Fruit fly (Drosophila melanogaster) whole organism, prepupa: ENCODE measurements around the gene Arl4.
A peak's percentile ranks its signal among the peaks of the same experiment; 100 is the strongest.

Source experiments
- Blimp-1 ChIP-seq: fragments of 200-800 bp; sonication (Bioruptor generic); optimal IDR thresholded peaks from 3 replicates; lab custom pipeline; 2017; ENCODE audit warnings: missing biosample characterization, missing genetic modification characterization, mild to moderate bottlenecking, moderate library complexity, missing genetic modification reagents
- CG11294 ChIP-seq: fragments of 200-800 bp; sonication (Bioruptor generic); IDR thresholded peaks from 2 replicates; pipeline ENCODE4 v1.3.6; 2022; ENCODE audit warnings: missing biosample characterization, missing genetic modification characterization
- CG31627 ChIP-seq: fragments of 200-800 bp; sonication (Bioruptor generic); optimal IDR thresholded peaks from 3 replicates; lab custom pipeline; 2016; ENCODE audit warnings: missing biosample characterization, missing genetic modification characterization
- CG4318 ChIP-seq: fragments of 200-800 bp; sonication (Bioruptor generic); optimal IDR thresholded peaks from 3 replicates; lab custom pipeline; 2017; ENCODE audit warnings: missing biosample characterization, mild to moderate bottlenecking, missing genetic modification characterization
- CG6276 ChIP-seq: fragments of 200-800 bp; sonication (Bioruptor generic); optimal IDR thresholded peaks from 2 replicates; lab custom pipeline; 2017; ENCODE audit warnings: missing biosample characterization, mild to moderate bottlenecking, missing genetic modification characterization
- CG6792 ChIP-seq: fragments of 200-800 bp; sonication (Bioruptor generic); optimal IDR thresholded peaks from 3 replicates; lab custom pipeline; 2016; ENCODE audit warnings: missing biosample characterization, missing genetic modification characterization
- CG6854 ChIP-seq: fragments of 200-800 bp; sonication (Bioruptor generic); optimal IDR thresholded peaks from 2 replicates; lab custom pipeline; 2017; ENCODE audit warnings: missing biosample characterization, mild to moderate bottlenecking, missing genetic modification characterization
- CG7368 ChIP-seq: fragments of 200-800 bp; sonication (Bioruptor generic); optimal IDR thresholded peaks from 3 replicates; lab custom pipeline; 2016; ENCODE audit warnings: missing biosample characterization, missing genetic modification characterization
- CG8119 ChIP-seq: fragments of 200-800 bp; sonication (Bioruptor generic); IDR thresholded peaks from 3 replicates; pipeline ENCODE4 v1.3.6; 2022; ENCODE audit warnings: missing biosample characterization, missing genetic modification characterization
- Gug ChIP-seq: fragments of 200-800 bp; sonication (Bioruptor generic); IDR thresholded peaks from 2 replicates; pipeline ENCODE4 v1.3.6; 2022; ENCODE audit warnings: missing biosample characterization, missing genetic modification characterization
- Lpt ChIP-seq: fragments of 200-800 bp; sonication (Bioruptor generic); optimal IDR thresholded peaks from 3 replicates; lab custom pipeline; 2016; ENCODE audit warnings: missing biosample characterization, missing genetic modification characterization
- OdsH ChIP-seq: fragments of 200-800 bp; sonication (Bioruptor generic); optimal IDR thresholded peaks from 3 replicates; lab custom pipeline; 2016; ENCODE audit warnings: missing biosample characterization, missing genetic modification characterization
- salr ChIP-seq, 2 experiments: fragments of 200-800 bp; sonication (Bioruptor generic); optimal IDR thresholded peaks; 3 replicates each; lab custom pipeline; 2016 to 2018; ENCODE audit warnings: missing biosample characterization in 2 of 2, missing genetic modification characterization in 2 of 2, mild to moderate bottlenecking in 1 of 2

DNA sequence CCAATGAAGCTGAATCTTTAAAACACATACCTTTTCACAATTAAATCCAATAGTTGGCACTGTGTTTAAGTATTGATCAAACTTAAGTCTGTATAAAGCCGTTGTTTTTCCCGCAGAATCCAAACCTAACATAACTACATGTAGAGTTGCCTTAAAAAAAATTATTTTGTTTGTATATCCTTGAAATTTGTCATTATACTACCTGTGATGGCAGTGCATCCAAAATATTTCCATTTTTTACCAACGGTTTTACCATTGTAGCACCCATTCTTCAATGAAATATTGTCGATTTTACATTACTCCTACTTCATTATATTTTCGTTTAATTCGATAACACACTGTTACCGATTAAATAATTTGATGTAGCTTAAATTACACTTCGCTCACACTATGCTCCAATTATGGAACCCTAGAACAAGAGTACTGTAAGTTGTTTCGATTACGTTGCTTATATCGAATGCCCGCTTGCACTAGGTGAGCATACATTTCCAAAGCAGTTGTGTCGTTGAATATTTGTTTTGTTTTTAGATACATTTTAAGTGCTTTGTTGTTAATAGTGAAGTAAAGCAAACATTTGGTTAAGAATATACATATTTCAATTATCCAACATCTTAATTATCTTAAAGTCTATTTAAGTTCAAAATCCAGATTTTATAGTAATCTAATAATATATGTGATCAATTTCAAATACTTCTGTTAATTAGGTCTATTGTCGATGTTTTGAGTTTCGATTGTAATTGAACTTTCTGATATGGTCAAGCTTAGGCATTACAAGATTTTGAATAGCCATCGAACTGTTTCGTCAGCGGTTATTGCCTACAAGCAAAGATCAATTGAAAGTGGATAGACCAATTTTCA lies at the start of gene Arl4:
- TF ChIP-seq CG6792 (no peak), CG31627 (GFP tag; lab: Kevin White, UChicago) (no peak), OdsH (GFP tag; lab: Kevin White, UChicago) (peak; percentile 8), salr (GFP tag; optimal IDR thresholded peaks at IDR 0.05; lab: Kevin White, UChicago) (no peak), CG11294 (GFP tag; lab: Robert Waterston, UW) (no peak), CG8119 (GFP tag; lab: Robert Waterston, UW) (no peak), Gug (GFP tag; lab: Robert Waterston, UW) (no peak), Lpt (GFP tag; lab: Kevin White, UChicago) (no peak), Blimp-1 (GFP tag; lab: Kevin White, UChicago) (no peak), CG6276 (GFP tag; lab: Kevin White, UChicago) (no peak), CG6854 (GFP tag; lab: Kevin White, UChicago) (no peak), CG7368 (GFP tag; lab: Kevin White, UChicago) (no peak), CG4318 (GFP tag; lab: Kevin White, UChicago) (no peak)
